Worm (Caenorhabditis elegans) whole organism, L1 larva: ENCODE results near the gene C45B11.6.

Experiments
- C34B4.2 ChIP-seq: sonication (generic microtip); optimal IDR thresholded peaks from 2 replicates; lab custom pipeline; 2017; ENCODE audit warnings: mild to moderate bottlenecking, missing genetic modification characterization, missing compliant biosample characterization
- F16B12.6 ChIP-seq: fragments of 150-350 bp; optimal IDR thresholded peaks from 2 replicates; lab custom pipeline; 2014; ENCODE audit warnings: missing biosample characterization, missing genetic modification characterization
- aha-1 ChIP-seq: fragments of 150-350 bp; optimal IDR thresholded peaks from 2 replicates; lab custom pipeline; 2014; ENCODE audit warnings: missing biosample characterization, missing genetic modification characterization
- ceh-63 ChIP-seq: fragments of 200-800 bp; sonication (Bioruptor generic); optimal IDR thresholded peaks from 2 replicates; lab custom pipeline; 2018; ENCODE audit warnings: mild to moderate bottlenecking, missing genetic modification characterization, missing compliant biosample characterization
- ceh-8 ChIP-seq: fragments of 200-800 bp; sonication (Bioruptor generic); optimal IDR thresholded peaks from 2 replicates; lab custom pipeline; 2018; ENCODE audit warnings: mild to moderate bottlenecking, missing genetic modification characterization, moderate library complexity, missing compliant biosample characterization
- ceh-82 ChIP-seq, 3 experiments: fragments of 150-350 bp in 1 of 3; sonication (generic microtip) in 2 of 3; optimal IDR thresholded peaks; 2 replicates each; lab custom pipeline; 2014 to 2017; ENCODE audit warnings: missing biosample characterization in 3 of 3, missing genetic modification characterization in 3 of 3
- dpl-1 ChIP-seq, 3 experiments: fragments of 150-350 bp in 2 of 3; sonication (generic microtip) in 1 of 3; optimal IDR thresholded peaks; 2 replicates each; lab custom pipeline; 2014 to 2017; ENCODE audit warnings: missing biosample characterization in 3 of 3, missing genetic modification characterization in 3 of 3, missing genetic modification reagents in 3 of 3
- egl-13 ChIP-seq: sonication (generic microtip); optimal IDR thresholded peaks from 2 replicates; lab custom pipeline; 2016; ENCODE audit warnings: missing genotype, missing genetic modification reagents, missing genetic modification characterization, missing compliant biosample characterization
- fkh-4 ChIP-seq: sonication (generic microtip); optimal IDR thresholded peaks from 2 replicates; lab custom pipeline; 2016; ENCODE audit warnings: missing compliant biosample characterization, missing genetic modification characterization, borderline replicate concordance
- fkh-8 ChIP-seq: sonication (generic microtip); optimal IDR thresholded peaks from 2 replicates; lab custom pipeline; 2016; ENCODE audit warnings: mild to moderate bottlenecking, missing genetic modification characterization, missing compliant biosample characterization
- fos-1 ChIP-seq: fragments of 150-350 bp; optimal IDR thresholded peaks from 2 replicates; lab custom pipeline; 2014; ENCODE audit warnings: missing biosample characterization, missing genetic modification characterization
- irx-1 ChIP-seq: sonication (generic microtip); optimal IDR thresholded peaks from 2 replicates; lab custom pipeline; 2016; ENCODE audit warnings: missing genetic modification characterization, missing compliant biosample characterization
- isw-1 ChIP-seq: fragments of 200-800 bp; sonication (Bioruptor generic); IDR thresholded peaks from 2 replicates; pipeline ENCODE4 v1.3.6; 2022; ENCODE audit warnings: missing genetic modification characterization, missing compliant biosample characterization
- lin-13 ChIP-seq: fragments of 150-350 bp; optimal IDR thresholded peaks from 2 replicates; lab custom pipeline; 2014; ENCODE audit warnings: missing biosample characterization, missing genetic modification reagents, missing genetic modification characterization
- lir-3 ChIP-seq: sonication (generic microtip); optimal IDR thresholded peaks from 2 replicates; lab custom pipeline; 2016; ENCODE audit warnings: mild to moderate bottlenecking, missing genetic modification characterization, moderate library complexity, missing compliant biosample characterization; ENCODE audit not compliant: poor library complexity
- lsy-2 ChIP-seq, 2 experiments: fragments of 150-350 bp; optimal IDR thresholded peaks; 2 replicates each; lab custom pipeline; 2014; ENCODE audit warnings: missing biosample characterization in 2 of 2, missing genetic modification characterization in 2 of 2
- mab-9 ChIP-seq: fragments of 200-800 bp; sonication (Bioruptor generic); IDR thresholded peaks from 2 replicates; pipeline ENCODE4 v1.3.6; 2022; ENCODE audit warnings: missing genetic modification reagents, missing genetic modification characterization, missing compliant biosample characterization
- mef-2 ChIP-seq: fragments of 150-350 bp; optimal IDR thresholded peaks from 2 replicates; lab custom pipeline; 2014; ENCODE audit warnings: missing biosample characterization, missing genetic modification characterization
- nhr-11 ChIP-seq: fragments of 150-350 bp; optimal IDR thresholded peaks from 2 replicates; lab custom pipeline; 2014; ENCODE audit warnings: missing biosample characterization, missing genetic modification characterization
- nhr-12 ChIP-seq: sonication (generic microtip); optimal IDR thresholded peaks from 2 replicates; lab custom pipeline; 2017; ENCODE audit warnings: missing biosample characterization, missing genetic modification characterization
- nhr-28 ChIP-seq: fragments of 150-350 bp; optimal IDR thresholded peaks from 2 replicates; lab custom pipeline; 2014; ENCODE audit warnings: missing biosample characterization, missing genetic modification characterization
- nhr-47 ChIP-seq: sonication (generic microtip); optimal IDR thresholded peaks from 2 replicates; lab custom pipeline; 2016; ENCODE audit warnings: mild to moderate bottlenecking, missing genetic modification characterization, moderate library complexity, missing compliant biosample characterization
- nhr-76 ChIP-seq: sonication (generic microtip); optimal IDR thresholded peaks from 2 replicates; lab custom pipeline; 2017; ENCODE audit warnings: missing biosample characterization, missing genetic modification characterization
- nhr-90 ChIP-seq: sonication (generic microtip); optimal IDR thresholded peaks from 2 replicates; lab custom pipeline; 2016; ENCODE audit warnings: mild to moderate bottlenecking, missing genetic modification characterization, missing compliant biosample characterization; ENCODE audit not compliant: poor library complexity
- pqm-1 ChIP-seq: sonication (generic microtip); optimal IDR thresholded peaks from 3 replicates; lab custom pipeline; 2017; ENCODE audit warnings: missing biosample characterization, missing genetic modification characterization
- rnt-1 ChIP-seq: sonication (generic microtip); optimal IDR thresholded peaks from 2 replicates; lab custom pipeline; 2016; ENCODE audit warnings: mild to moderate bottlenecking, missing genetic modification characterization, moderate library complexity, missing compliant biosample characterization
- snpc-4 ChIP-seq: fragments of 150-350 bp; optimal IDR thresholded peaks from 2 replicates; lab custom pipeline; 2014; ENCODE audit warnings: missing biosample characterization, missing genetic modification characterization
- sox-4 ChIP-seq: sonication (generic microtip); optimal IDR thresholded peaks from 2 replicates; lab custom pipeline; 2016; ENCODE audit warnings: missing genetic modification characterization, missing compliant biosample characterization
- sptf-1 ChIP-seq: fragments of 150-350 bp; optimal IDR thresholded peaks from 2 replicates; lab custom pipeline; 2014; ENCODE audit warnings: missing biosample characterization, missing genetic modification characterization
- tbx-2 ChIP-seq: sonication (generic microtip); optimal IDR thresholded peaks from 2 replicates; lab custom pipeline; 2016; ENCODE audit warnings: missing genetic modification characterization, missing compliant biosample characterization
- unc-62 ChIP-seq: fragments of 150-350 bp; optimal IDR thresholded peaks from 2 replicates; lab custom pipeline; 2014; ENCODE audit warnings: missing biosample characterization, missing genetic modification reagents, missing genetic modification characterization
- unc-98 ChIP-seq: fragments of 200-800 bp; sonication (Bioruptor generic); IDR thresholded peaks from 2 replicates; pipeline ENCODE4 v1.3.6; 2022; ENCODE audit warnings: missing genetic modification characterization, missing compliant biosample characterization
- vab-15 ChIP-seq: sonication (generic microtip); optimal IDR thresholded peaks from 2 replicates; lab custom pipeline; 2017; ENCODE audit warnings: missing genotype, mild to moderate bottlenecking, missing genetic modification characterization, missing compliant biosample characterization
- xbp-1 ChIP-seq: sonication (generic microtip); optimal IDR thresholded peaks from 2 replicates; lab custom pipeline; 2016; ENCODE audit warnings: missing genetic modification characterization, missing compliant biosample characterization
- ztf-4 ChIP-seq: fragments of 150-350 bp; optimal IDR thresholded peaks from 2 replicates; lab custom pipeline; 2014; ENCODE audit warnings: missing biosample characterization, missing genetic modification characterization

C45B11.6 gene

ce11 chrV:11039379-11039954, 4.4 kb upstream of the C45B11.6 start, which contains the start of gene pak-2 (continued):
- peak; percentile 91 for TF ChIP-seq vab-15
- peak; percentile 74 for TF ChIP-seq lin-13
- TF ChIP-seq pqm-1, result no peak
- TF ChIP-seq nhr-11, result no peak
- peak; percentile 85 for TF ChIP-seq tbx-2
- peak; percentile 61 to 77 (median 68) for TF ChIP-seq dpl-1 (GFP tag; optimal IDR thresholded peaks at IDR 0.05; lab: Kevin White, UChicago)
- no peak for TF ChIP-seq nhr-76 (tag; lab: Kevin White, UChicago)
- no peak for TF ChIP-seq C34B4.2
- peak; percentile 32 to 64 (median 59) for TF ChIP-seq ceh-82 (tag; optimal IDR thresholded peaks at IDR 0.05; lab: Kevin White, UChicago)
- TF ChIP-seq lsy-2 (tag; optimal IDR thresholded peaks at IDR 0.05; lab: Kevin White, UChicago), result peak; percentile 73 to 91
- TF ChIP-seq ceh-8 (GFP tag; lab: Kevin White, UChicago), result no peak
- TF ChIP-seq snpc-4, result peak; percentile 37
- TF ChIP-seq lir-3 (tag; lab: Kevin White, UChicago), result peak; percentile 90
- peak; percentile 85 for TF ChIP-seq fkh-4

DNA sequence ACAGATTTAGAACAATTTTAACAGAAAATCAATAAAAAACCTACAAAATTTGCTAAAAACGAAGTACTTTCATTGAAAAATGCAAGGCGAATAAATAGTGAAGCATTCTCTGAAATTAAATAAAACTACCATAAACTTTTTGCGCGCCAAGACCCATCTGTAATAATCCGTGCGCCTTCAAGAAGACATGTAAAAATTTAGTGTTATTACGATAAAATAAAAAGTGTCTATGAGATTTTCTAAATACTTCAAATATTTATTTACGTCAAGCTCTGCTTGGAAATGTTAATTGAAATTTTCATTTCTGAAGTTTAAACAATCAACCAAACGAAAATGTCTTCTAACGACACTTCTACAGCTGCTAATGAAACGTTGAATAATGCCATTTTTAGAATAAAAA, 3.8 kb upstream of the C45B11.6 start, which contains the start of gene C45B11.9:
Gene C45B11.9, plus strand, starts transcription at position 301 of the 400 bp plus-strand sequence.
- TF ChIP-seq irx-1 (tag; lab: Kevin White, UChicago), result no peak
- TF ChIP-seq isw-1 (GFP tag; lab: Robert Waterston, UW), result no peak
- no peak for TF ChIP-seq pqm-1
- no peak for TF ChIP-seq sptf-1 (tag; lab: Kevin White, UChicago)
- no peak for TF ChIP-seq F16B12.6 (tag; lab: Kevin White, UChicago)
- TF ChIP-seq mab-9 (GFP tag; lab: Robert Waterston, UW), result no peak
- TF ChIP-seq, all 84 proteins: peak for 0

DNA sequence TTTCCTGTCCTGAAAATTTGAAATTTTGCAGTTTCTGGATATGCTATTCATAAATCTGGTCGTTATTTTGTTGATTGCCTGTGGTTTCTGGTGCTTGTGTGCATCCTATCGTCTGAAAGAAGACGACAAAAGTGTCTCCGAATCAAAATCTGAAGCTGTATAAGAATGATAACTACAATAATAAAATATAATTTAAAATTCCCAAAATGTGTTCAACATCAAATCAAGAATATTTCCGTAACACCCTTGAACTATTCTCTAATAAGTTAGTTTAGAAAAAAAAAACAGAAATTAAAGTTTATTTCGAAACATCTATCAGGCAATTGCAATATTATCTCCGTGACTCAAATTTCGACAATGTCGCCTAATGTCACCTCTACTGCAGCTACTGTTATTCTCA, 3.4 kb upstream of the C45B11.6 start, which contains the start of gene C45B11.8:
Gene C45B11.8, plus strand, starts transcription at position 301 of the 400 bp plus-strand sequence.
- TF ChIP-seq vab-15 (no peak), sox-4 (tag; lab: Kevin White, UChicago) (no peak), F16B12.6 (tag; lab: Kevin White, UChicago) (no peak)
- TF ChIP-seq, all 84 proteins: peak for 0

ce11 chrV:11041499-11041898, 2.4 kb upstream of the C45B11.6 start, which contains the start of gene C45B11.5:
Gene C45B11.5 (plus strand): TSS chrV:11041799.
- TF ChIP-seq nhr-28 (tag; lab: Kevin White, UChicago) (no peak), unc-62 (no peak), egl-13 (tag; lab: Kevin White, UChicago) (no peak), aha-1 (tag; lab: Kevin White, UChicago) (no peak), ztf-4 (tag; lab: Kevin White, UChicago) (no peak), nhr-47 (tag; lab: Kevin White, UChicago) (no peak), nhr-90 (no peak), rnt-1 (tag; lab: Kevin White, UChicago) (no peak), mef-2 (tag; lab: Kevin White, UChicago) (no peak), xbp-1 (tag; lab: Kevin White, UChicago) (no peak), nhr-12 (tag; lab: Kevin White, UChicago) (no peak)

ce11 chrV:11042538-11042937, 1.3 kb upstream of the C45B11.6 start, which contains the start of gene C45B11.2:
Gene C45B11.2 (plus strand): TSS chrV:11042710.
- TF ChIP-seq ceh-63 (GFP tag; lab: Kevin White, UChicago) (no peak), unc-98 (GFP tag; lab: Robert Waterston, UW) (no peak), lin-13 (no peak), ceh-8 (GFP tag; lab: Kevin White, UChicago) (no peak), fos-1 (tag; lab: Kevin White, UChicago) (no peak), nhr-76 (tag; lab: Kevin White, UChicago) (no peak), fkh-8 (tag; lab: Kevin White, UChicago) (no peak)
